Fruit fly (Drosophila melanogaster) S2 (cell line): Measurements from ENCODE around the gene CG13069.

Experiments
- CG8478 ChIP-seq: fragments of >200 bp; optimal IDR thresholded peaks from 2 replicates; lab custom pipeline; 2018
- CTCF ChIP-seq, 2 experiments: fragments of >200 bp; optimal IDR thresholded peaks; 2 replicates each; lab custom pipeline; 2018

- TF ChIP-seq CG8478 (lab: Kevin White, UChicago) (no peak), CTCF (optimal IDR thresholded peaks at IDR 0.05; lab: Kevin White, UChicago) (no peak)
Measured at dm6 chr3L:16215411-16215810, 49.8 kb upstream of the CG13069 start.
